Worm (Caenorhabditis elegans) whole organism, L1 larva: ENCODE measurements around the gene srd-31.

Experiments used
- C16A3.4 ChIP-seq: fragments of 150-350 bp; optimal IDR thresholded peaks from 2 replicates; lab custom pipeline; 2014; ENCODE audit warnings: missing biosample characterization, missing genetic modification characterization
- blmp-1 ChIP-seq: fragments of 150-350 bp; optimal IDR thresholded peaks from 2 replicates; lab custom pipeline; 2014; ENCODE audit warnings: missing biosample characterization, missing genetic modification characterization
- ceh-63 ChIP-seq: fragments of 200-800 bp; sonication (Bioruptor generic); optimal IDR thresholded peaks from 2 replicates; lab custom pipeline; 2018; ENCODE audit warnings: mild to moderate bottlenecking, missing genetic modification characterization, missing compliant biosample characterization
- ceh-82 ChIP-seq, 3 experiments: fragments of 150-350 bp in 1 of 3; sonication (generic microtip) in 2 of 3; optimal IDR thresholded peaks; 2 replicates each; lab custom pipeline; 2014 to 2017; ENCODE audit warnings: missing biosample characterization in 3 of 3, missing genetic modification characterization in 3 of 3
- dsc-1 ChIP-seq: sonication (generic microtip); optimal IDR thresholded peaks from 2 replicates; lab custom pipeline; 2016; ENCODE audit warnings: mild to moderate bottlenecking, missing genetic modification characterization, missing compliant biosample characterization
- efl-1 ChIP-seq, 4 experiments: fragments of 150-350 bp; optimal IDR thresholded peaks in 3 of 4; peaks in 1 of 4; 1 replicate in 1 of 4; 2 replicates in 3 of 4; lab custom pipeline; 2014; ENCODE audit warnings: missing biosample characterization in 2 of 4, missing genetic modification characterization in 2 of 4, missing genetic modification reagents in 2 of 4
- egl-27 ChIP-seq, 2 experiments: fragments of 150-350 bp in 1 of 2; sonication (generic microtip); optimal IDR thresholded peaks; 3 replicates each; lab custom pipeline; 2017 to 2018; ENCODE audit warnings: missing biosample characterization in 2 of 2, missing genetic modification characterization in 2 of 2, missing genetic modification reagents in 2 of 2
- elt-3 ChIP-seq, 6 experiments: fragments of 150-350 bp in 1 of 6; sonication (generic microtip); optimal IDR thresholded peaks; 2 replicates each; lab custom pipeline; 2017 to 2018; ENCODE audit warnings: missing biosample characterization in 6 of 6, missing genetic modification characterization in 6 of 6, inconsistent platforms in 1 of 6
- fkh-10 ChIP-seq: sonication (generic microtip); optimal IDR thresholded peaks from 2 replicates; lab custom pipeline; 2017; ENCODE audit warnings: missing biosample characterization, missing genetic modification reagents, missing genetic modification characterization
- fkh-4 ChIP-seq: sonication (generic microtip); optimal IDR thresholded peaks from 2 replicates; lab custom pipeline; 2016; ENCODE audit warnings: missing compliant biosample characterization, missing genetic modification characterization, borderline replicate concordance
- fos-1 ChIP-seq: fragments of 150-350 bp; optimal IDR thresholded peaks from 2 replicates; lab custom pipeline; 2014; ENCODE audit warnings: missing biosample characterization, missing genetic modification characterization
- grh-1 ChIP-seq: fragments of 200-800 bp; sonication (Bioruptor generic); IDR thresholded peaks from 2 replicates; pipeline ENCODE4 v1.3.6; 2022; ENCODE audit warnings: missing genetic modification reagents, missing genetic modification characterization, missing compliant biosample characterization
- hlh-17 ChIP-seq: fragments of 200-800 bp; sonication (Bioruptor generic); optimal IDR thresholded peaks from 2 replicates; lab custom pipeline; 2018; ENCODE audit warnings: missing genetic modification characterization, mild to moderate bottlenecking, missing compliant biosample characterization, moderate library complexity, borderline replicate concordance
- hlh-4 ChIP-seq: sonication (generic microtip); optimal IDR thresholded peaks from 2 replicates; lab custom pipeline; 2016; ENCODE audit warnings: mild to moderate bottlenecking, missing genetic modification characterization, missing compliant biosample characterization
- irx-1 ChIP-seq: sonication (generic microtip); optimal IDR thresholded peaks from 2 replicates; lab custom pipeline; 2016; ENCODE audit warnings: missing genetic modification characterization, missing compliant biosample characterization
- isw-1 ChIP-seq: fragments of 200-800 bp; sonication (Bioruptor generic); IDR thresholded peaks from 2 replicates; pipeline ENCODE4 v1.3.6; 2022; ENCODE audit warnings: missing genetic modification characterization, missing compliant biosample characterization
- lin-13 ChIP-seq: fragments of 150-350 bp; optimal IDR thresholded peaks from 2 replicates; lab custom pipeline; 2014; ENCODE audit warnings: missing biosample characterization, missing genetic modification reagents, missing genetic modification characterization
- lin-14 ChIP-seq: fragments of 200-800 bp; sonication (Bioruptor generic); optimal IDR thresholded peaks from 2 replicates; lab custom pipeline; 2018; ENCODE audit warnings: mild to moderate bottlenecking, missing genetic modification characterization, moderate library complexity, missing compliant biosample characterization
- lin-15B ChIP-seq: fragments of 150-350 bp; sonication (generic microtip); optimal IDR thresholded peaks from 3 replicates; lab custom pipeline; 2014; ENCODE audit warnings: missing biosample characterization, missing genetic modification characterization
- lin-35 ChIP-seq, 2 experiments: fragments of 150-350 bp; optimal IDR thresholded peaks; 2 replicates each; lab custom pipeline; 2014; ENCODE audit warnings: missing biosample characterization in 2 of 2, missing genetic modification characterization in 2 of 2, missing genetic modification reagents in 2 of 2
- lir-3 ChIP-seq: sonication (generic microtip); optimal IDR thresholded peaks from 2 replicates; lab custom pipeline; 2016; ENCODE audit warnings: mild to moderate bottlenecking, missing genetic modification characterization, moderate library complexity, missing compliant biosample characterization; ENCODE audit not compliant: poor library complexity
- lsy-2 ChIP-seq, 2 experiments: fragments of 150-350 bp; optimal IDR thresholded peaks; 2 replicates each; lab custom pipeline; 2014; ENCODE audit warnings: missing biosample characterization in 2 of 2, missing genetic modification characterization in 2 of 2
- mdl-1 ChIP-seq, 2 experiments: fragments of 150-350 bp; optimal IDR thresholded peaks; 2 replicates each; lab custom pipeline; 2014 to 2017; ENCODE audit warnings: missing biosample characterization in 2 of 2, missing genetic modification characterization in 2 of 2, inconsistent platforms in 1 of 2
- mef-2 ChIP-seq: fragments of 150-350 bp; optimal IDR thresholded peaks from 2 replicates; lab custom pipeline; 2014; ENCODE audit warnings: missing biosample characterization, missing genetic modification characterization
- mep-1 ChIP-seq: fragments of 150-350 bp; optimal IDR thresholded peaks from 2 replicates; lab custom pipeline; 2014; ENCODE audit warnings: missing biosample characterization, missing genetic modification characterization
- nhr-11 ChIP-seq: fragments of 150-350 bp; optimal IDR thresholded peaks from 2 replicates; lab custom pipeline; 2014; ENCODE audit warnings: missing biosample characterization, missing genetic modification characterization
- nhr-19 ChIP-seq: fragments of 200-800 bp; sonication (Bioruptor generic); conservative IDR thresholded peaks from 2 replicates; pipeline ENCODE4 v1.3.6; 2022; ENCODE audit warnings: missing genetic modification characterization, missing compliant biosample characterization
- nhr-20 ChIP-seq: sonication (generic microtip); optimal IDR thresholded peaks from 2 replicates; lab custom pipeline; 2016; ENCODE audit warnings: mild to moderate bottlenecking, missing genetic modification characterization, missing compliant biosample characterization
- nhr-237 ChIP-seq: fragments of 150-350 bp; optimal IDR thresholded peaks from 2 replicates; lab custom pipeline; 2014; ENCODE audit warnings: missing biosample characterization, missing genetic modification characterization
- nhr-28 ChIP-seq: fragments of 150-350 bp; optimal IDR thresholded peaks from 2 replicates; lab custom pipeline; 2014; ENCODE audit warnings: missing biosample characterization, missing genetic modification characterization
- nhr-47 ChIP-seq: sonication (generic microtip); optimal IDR thresholded peaks from 2 replicates; lab custom pipeline; 2016; ENCODE audit warnings: mild to moderate bottlenecking, missing genetic modification characterization, moderate library complexity, missing compliant biosample characterization
- nhr-71 ChIP-seq: sonication (generic microtip); optimal IDR thresholded peaks from 2 replicates; lab custom pipeline; 2016; ENCODE audit warnings: mild to moderate bottlenecking, missing genetic modification characterization, moderate library complexity, missing compliant biosample characterization
- nhr-76 ChIP-seq: sonication (generic microtip); optimal IDR thresholded peaks from 2 replicates; lab custom pipeline; 2017; ENCODE audit warnings: missing biosample characterization, missing genetic modification characterization
- nhr-85 ChIP-seq: sonication (generic microtip); peaks from one replicate; lab custom pipeline; 2016; ENCODE audit warnings: missing genetic modification characterization, inconsistent platforms, missing compliant biosample characterization
- nhr-90 ChIP-seq: sonication (generic microtip); optimal IDR thresholded peaks from 2 replicates; lab custom pipeline; 2016; ENCODE audit warnings: mild to moderate bottlenecking, missing genetic modification characterization, missing compliant biosample characterization; ENCODE audit not compliant: poor library complexity
- pag-3 ChIP-seq: sonication (generic microtip); optimal IDR thresholded peaks from 2 replicates; lab custom pipeline; 2017; ENCODE audit warnings: missing genetic modification characterization, mild to moderate bottlenecking, missing compliant biosample characterization, antibody characterized with exemption, borderline replicate concordance; ENCODE audit not compliant: insufficient read depth
- pqm-1 ChIP-seq: sonication (generic microtip); optimal IDR thresholded peaks from 3 replicates; lab custom pipeline; 2017; ENCODE audit warnings: missing biosample characterization, missing genetic modification characterization
- rnt-1 ChIP-seq: sonication (generic microtip); optimal IDR thresholded peaks from 2 replicates; lab custom pipeline; 2016; ENCODE audit warnings: mild to moderate bottlenecking, missing genetic modification characterization, moderate library complexity, missing compliant biosample characterization
- skn-1 ChIP-seq: fragments of 150-350 bp; optimal IDR thresholded peaks from 2 replicates; lab custom pipeline; 2014; ENCODE audit warnings: missing biosample characterization, missing genetic modification characterization
- snpc-4 ChIP-seq: fragments of 150-350 bp; optimal IDR thresholded peaks from 2 replicates; lab custom pipeline; 2014; ENCODE audit warnings: missing biosample characterization, missing genetic modification characterization
- snu-23 ChIP-seq: sonication (generic microtip); optimal IDR thresholded peaks from 2 replicates; lab custom pipeline; 2016; ENCODE audit warnings: missing genetic modification characterization, missing compliant biosample characterization
- sptf-1 ChIP-seq: fragments of 150-350 bp; optimal IDR thresholded peaks from 2 replicates; lab custom pipeline; 2014; ENCODE audit warnings: missing biosample characterization, missing genetic modification characterization
- swsn-7 ChIP-seq: sonication (generic microtip); optimal IDR thresholded peaks from 2 replicates; lab custom pipeline; 2016; ENCODE audit warnings: missing genetic modification characterization, missing compliant biosample characterization
- tbx-2 ChIP-seq: sonication (generic microtip); optimal IDR thresholded peaks from 2 replicates; lab custom pipeline; 2016; ENCODE audit warnings: missing genetic modification characterization, missing compliant biosample characterization
- unc-62 ChIP-seq: fragments of 150-350 bp; optimal IDR thresholded peaks from 2 replicates; lab custom pipeline; 2014; ENCODE audit warnings: missing biosample characterization, missing genetic modification reagents, missing genetic modification characterization
- unc-86 ChIP-seq: sonication (generic microtip); optimal IDR thresholded peaks from 2 replicates; lab custom pipeline; 2016; ENCODE audit warnings: missing genetic modification characterization, missing compliant biosample characterization
- unc-98 ChIP-seq: fragments of 200-800 bp; sonication (Bioruptor generic); IDR thresholded peaks from 2 replicates; pipeline ENCODE4 v1.3.6; 2022; ENCODE audit warnings: missing genetic modification characterization, missing compliant biosample characterization
- vab-15 ChIP-seq: sonication (generic microtip); optimal IDR thresholded peaks from 2 replicates; lab custom pipeline; 2017; ENCODE audit warnings: missing genotype, mild to moderate bottlenecking, missing genetic modification characterization, missing compliant biosample characterization
- xbp-1 ChIP-seq: sonication (generic microtip); optimal IDR thresholded peaks from 2 replicates; lab custom pipeline; 2016; ENCODE audit warnings: missing genetic modification characterization, missing compliant biosample characterization

The srd-31 gene

ce11 chrV:7590454-7590853 is 44.1 kb downstream of the srd-31 start, which contains the start of gene C50E3.6:
TSS of gene C50E3.6 (minus strand) at chrV:7590554.
- no peak for TF ChIP-seq efl-1 (optimal IDR thresholded peaks at IDR 0.05; lab: Kevin White, UChicago)
- TF ChIP-seq efl-1 (GFP tag; optimal IDR thresholded peaks at IDR 0.05 in 1 of 2; lab: Kevin White, UChicago), result no peak
- TF ChIP-seq egl-27 (tag; optimal IDR thresholded peaks at IDR 0.05; lab: Kevin White, UChicago), result no peak
- TF ChIP-seq unc-62 (GFP tag; lab: Kevin White, UChicago), result no peak
- peak; percentile 49 for TF ChIP-seq fkh-10 (GFP tag; lab: Kevin White, UChicago)
- peak; percentile 7 for TF ChIP-seq lin-14 (GFP tag; lab: Kevin White, UChicago)
- no peak for TF ChIP-seq unc-86
- TF ChIP-seq hlh-17 (GFP tag; lab: Kevin White, UChicago), result no peak
- TF ChIP-seq mdl-1 (tag; optimal IDR thresholded peaks at IDR 0.05; lab: Kevin White, UChicago), result no peak

ce11 chrV:7587637-7588036 is 46.9 kb downstream of the srd-31 start, which contains the start of the genes F19F10.11 and C50E3.5:
TSS of gene F19F10.11 (minus strand) at chrV:7587704.
TSS of gene C50E3.5 (plus strand) at chrV:7587996.
- TF ChIP-seq C16A3.4 (tag; lab: Kevin White, UChicago), result peak; percentile 67
- TF ChIP-seq ceh-82 (tag; optimal IDR thresholded peaks at IDR 0.05; lab: Kevin White, UChicago), result peak; percentile 21 to 60 (median 44)
- peak; percentile 69 for TF ChIP-seq nhr-20
- TF ChIP-seq nhr-76 (tag; lab: Kevin White, UChicago), result no peak
- peak; percentile 42 for TF ChIP-seq irx-1 (tag; lab: Kevin White, UChicago)
- no peak for TF ChIP-seq sptf-1
- peak; percentile 73 for TF ChIP-seq nhr-47 (tag; lab: Kevin White, UChicago)
- no peak for TF ChIP-seq nhr-11 (tag; lab: Kevin White, UChicago)
- peak; percentile 62 for TF ChIP-seq dsc-1 (tag; lab: Kevin White, UChicago)
- TF ChIP-seq lsy-2 (tag; optimal IDR thresholded peaks at IDR 0.05; lab: Kevin White, UChicago), result peak; percentile 71 to 74
- peak; percentile 38 for TF ChIP-seq lin-15B (tag; lab: Kevin White, UChicago)
- peak; percentile 78 for TF ChIP-seq snu-23 (GFP tag; lab: Kevin White, UChicago)
- no peak for TF ChIP-seq ceh-63 (GFP tag; lab: Kevin White, UChicago)
- no peak for TF ChIP-seq vab-15 (tag; lab: Kevin White, UChicago)
- TF ChIP-seq nhr-19, result peak; percentile 66
- TF ChIP-seq fkh-4 (tag; lab: Kevin White, UChicago), result no peak
- no peak for TF ChIP-seq hlh-4
- TF ChIP-seq nhr-90 (tag; lab: Kevin White, UChicago), result peak; percentile 66
- peak; percentile 67 for TF ChIP-seq xbp-1 (tag; lab: Kevin White, UChicago)
- peak; percentile 46 for TF ChIP-seq fos-1 (tag; lab: Kevin White, UChicago)
- TF ChIP-seq snpc-4, result peak; percentile 68
- TF ChIP-seq skn-1 (tag; lab: Kevin White, UChicago), result peak; percentile 48
- peak; percentile 70 for TF ChIP-seq tbx-2 (tag; lab: Kevin White, UChicago)
- peak; percentile 70 for TF ChIP-seq swsn-7 (tag; lab: Kevin White, UChicago)
- peak; percentile 64 for TF ChIP-seq unc-86
- TF ChIP-seq lin-35 (GFP tag; optimal IDR thresholded peaks at IDR 0.05; lab: Kevin White, UChicago), result peak; percentile 27 to 64
- TF ChIP-seq lin-13 (GFP tag; lab: Kevin White, UChicago), result peak; percentile 53
- TF ChIP-seq nhr-237 (tag; lab: Kevin White, UChicago), result no peak
- TF ChIP-seq efl-1 (optimal IDR thresholded peaks at IDR 0.05; lab: Kevin White, UChicago), result peak; percentile 69 to 71
- peak; percentile 69 to 95 for TF ChIP-seq efl-1 (GFP tag; optimal IDR thresholded peaks at IDR 0.05 in 1 of 2; lab: Kevin White, UChicago)
- no peak for TF ChIP-seq unc-98 (GFP tag; lab: Robert Waterston, UW)
- no peak for TF ChIP-seq mef-2 (tag; lab: Kevin White, UChicago)
- peak in 1 of 2 experiments; percentile 32 for TF ChIP-seq mdl-1 (tag; optimal IDR thresholded peaks at IDR 0.05; lab: Kevin White, UChicago)
- peak; percentile 82 for TF ChIP-seq mep-1 (tag; lab: Kevin White, UChicago)
- peak; percentile 18; the same call in 1 of the 2 replicates for TF ChIP-seq grh-1 (GFP tag; lab: Robert Waterston, UW)
- peak; percentile 56 for TF ChIP-seq blmp-1 (tag; lab: Kevin White, UChicago)
- TF ChIP-seq rnt-1 (tag; lab: Kevin White, UChicago), result peak; percentile 57
- TF ChIP-seq pag-3 (tag; lab: Kevin White, UChicago), result peak; percentile 22
- TF ChIP-seq lin-14 (GFP tag; lab: Kevin White, UChicago), result peak; percentile 79
- no peak for TF ChIP-seq pqm-1 (tag; lab: Kevin White, UChicago)
- no peak for TF ChIP-seq lir-3 (tag; lab: Kevin White, UChicago)
- TF ChIP-seq nhr-71, result peak; percentile 79
- peak in 1 of 6 experiments; percentile 57 for TF ChIP-seq elt-3 (tag; optimal IDR thresholded peaks at IDR 0.05; lab: Kevin White, UChicago)
- peak; percentile 26 for TF ChIP-seq isw-1
- TF ChIP-seq nhr-85 (tag; lab: Kevin White, UChicago), result peak; percentile 74
- TF ChIP-seq nhr-28 (tag; lab: Kevin White, UChicago), result no peak
